Fruit fly (Drosophila melanogaster): Measurements from ENCODE around the gene CG8945.

CG8945 gene

dm6 chrX:17107401-17107916 is 20.0 kb upstream of the CG8945 start, which contains the start of gene CG5004 (continued):
- TF ChIP-seq CG9876 (GFP tag; optimal IDR thresholded peaks at IDR 0.05), result no peak
- no peak for TF ChIP-seq Mad (GFP tag; optimal IDR thresholded peaks at IDR 0.05)
- no peak for TF ChIP-seq en (GFP tag; optimal IDR thresholded peaks at IDR 0.05)
- TF ChIP-seq CG16863 (GFP tag; optimal IDR thresholded peaks at IDR 0.05), result no peak
- TF ChIP-seq CG7271 (tag; optimal IDR thresholded peaks at IDR 0.05), result no peak
- no peak for TF ChIP-seq fd102C (GFP tag; optimal IDR thresholded peaks at IDR 0.05)
- TF ChIP-seq Ravus (GFP tag; IDR thresholded peaks at IDR 0.05), result no peak
- no peak for TF ChIP-seq sima (GFP tag; optimal IDR thresholded peaks at IDR 0.05)
- TF ChIP-seq CG34224 (GFP tag; IDR thresholded peaks at IDR 0.05; ENCODE audit: partially characterized antibody), result peak; percentile 44; the same call in 1 of the 3 replicates
- TF ChIP-seq Doc2 (GFP tag; IDR thresholded peaks at IDR 0.05), result no peak
- no peak for TF ChIP-seq pita (GFP tag; optimal IDR thresholded peaks at IDR 0.05)
- TF ChIP-seq mirr (GFP tag; optimal IDR thresholded peaks at IDR 0.05), result no peak
- no peak for TF ChIP-seq CG31224 (GFP tag; IDR thresholded peaks at IDR 0.05)
- no peak for TF ChIP-seq Hey (tag; optimal IDR thresholded peaks at IDR 0.05)
- no peak for TF ChIP-seq Dad (GFP tag; optimal IDR thresholded peaks at IDR 0.05)
- no peak for TF ChIP-seq CG3847 (GFP tag; IDR thresholded peaks at IDR 0.05)
- TF ChIP-seq pho (GFP tag; optimal IDR thresholded peaks at IDR 0.05), result no peak
- no peak for TF ChIP-seq lbe (GFP tag; optimal IDR thresholded peaks at IDR 0.05)
- no peak for TF ChIP-seq CG18599 (GFP tag; optimal IDR thresholded peaks at IDR 0.05)
- no peak for TF ChIP-seq run (tag; optimal IDR thresholded peaks at IDR 0.05)
- TF ChIP-seq h (optimal IDR thresholded peaks at IDR 0.05), result no peak
- TF ChIP-seq CG13424 (tag; optimal IDR thresholded peaks at IDR 0.05), result no peak
- no peak for TF ChIP-seq D19B (GFP tag; optimal IDR thresholded peaks at IDR 0.05)
- TF ChIP-seq CG15479 (GFP tag; optimal IDR thresholded peaks at IDR 0.05), result peak; percentile 40
- no peak for TF ChIP-seq br (optimal IDR thresholded peaks at IDR 0.05)

- TF ChIP-seq CG32532 (GFP tag; IDR thresholded peaks at IDR 0.05) (no peak), CG11504 (tag; optimal IDR thresholded peaks at IDR 0.05) (no peak), dpn (GFP tag; optimal IDR thresholded peaks at IDR 0.05) (no peak), CG7556 (GFP tag; optimal IDR thresholded peaks at IDR 0.05) (no peak), CG42726 (GFP tag; IDR thresholded peaks at IDR 0.05; ENCODE audit: partially characterized antibody) (no peak), H15 (GFP tag; IDR thresholded peaks at IDR 0.05) (no peak), CG2129 (GFP tag; IDR thresholded peaks at IDR 0.05; ENCODE audit: partially characterized antibody) (0 out of 2 replicates have a peak, but pooled peaks have one; percentile 12), CG3065 (GFP tag; optimal IDR thresholded peaks at IDR 0.05) (no peak), Med (GFP tag) (peak; percentile 9), vnd (GFP tag; IDR thresholded peaks at IDR 0.05; ENCODE audit: partially characterized antibody) (no peak), CG5953 (GFP tag; IDR thresholded peaks at IDR 0.05) (no peak), Optix (GFP tag; IDR thresholded peaks at IDR 0.05) (no peak), BEAF-32 (GFP tag; optimal IDR thresholded peaks at IDR 0.05) (peak; percentile 62), CG6791 (GFP tag; IDR thresholded peaks at IDR 0.05; ENCODE audit: partially characterized antibody) (no peak), pita (GFP tag; optimal IDR thresholded peaks at IDR 0.05) (no peak), CG11085 (GFP tag; IDR thresholded peaks at IDR 0.05) (no peak), CG9876 (GFP tag; optimal IDR thresholded peaks at IDR 0.05) (no peak), phol (tag; optimal IDR thresholded peaks at IDR 0.05) (no peak), Max (GFP tag; optimal IDR thresholded peaks at IDR 0.05) (no peak), nerfin-1 (tag; optimal IDR thresholded peaks at IDR 0.05) (no peak), CG2678 (tag; optimal IDR thresholded peaks at IDR 0.05) (no peak), CG5180 (GFP tag; optimal IDR thresholded peaks at IDR 0.05) (no peak), CG2889 (GFP tag; IDR thresholded peaks at IDR 0.05) (no peak), Lhr (GFP tag; optimal IDR thresholded peaks at IDR 0.05) (no peak), Sin3A (optimal IDR thresholded peaks at IDR 0.05) (no peak), hbn (GFP tag; IDR thresholded peaks at IDR 0.05; ENCODE audit: partially characterized antibody) (peak; percentile 30), zen (tag; optimal IDR thresholded peaks at IDR 0.05) (no peak), ap (GFP tag; IDR thresholded peaks at IDR 0.05) (no peak)
Measured at dm6 chrX:17106153-17106700, 18.8 kb upstream of the CG8945 start.
